Worm (Caenorhabditis elegans) whole organism, early embryonic: ENCODE data around the gene D1054.18.

Source experiments
- F13C5.2 ChIP-seq: sonication (generic microtip); optimal IDR thresholded peaks from 2 replicates; lab custom pipeline; 2017; ENCODE audit warnings: mild to moderate bottlenecking, missing genetic modification characterization, inconsistent platforms, missing compliant biosample characterization
- aly-1 ChIP-seq: sonication (generic microtip); optimal IDR thresholded peaks from 2 replicates; lab custom pipeline; 2016; ENCODE audit warnings: missing genetic modification characterization, missing compliant biosample characterization
- ama-1 ChIP-seq: fragments of 150-350 bp; optimal IDR thresholded peaks from 2 replicates; lab custom pipeline; 2014
- ceh-13 ChIP-seq: fragments of 200-800 bp; sonication (Bioruptor generic); optimal IDR thresholded peaks from 2 replicates; lab custom pipeline; 2018; ENCODE audit warnings: mild to moderate bottlenecking, missing genetic modification characterization, missing compliant biosample characterization
- hmg-4 ChIP-seq: fragments of 200-800 bp; sonication (Bioruptor generic); optimal IDR thresholded peaks from 2 replicates; lab custom pipeline; 2018; ENCODE audit warnings: mild to moderate bottlenecking, missing genetic modification characterization, missing compliant biosample characterization
- pes-1 ChIP-seq: fragments of 200-800 bp; sonication (Bioruptor generic); IDR thresholded peaks from 2 replicates; pipeline ENCODE4 v1.3.6; 2022; ENCODE audit warnings: missing genetic modification reagents, missing genetic modification characterization, missing compliant biosample characterization
- scrt-1 ChIP-seq: fragments of 200-800 bp; sonication (Bioruptor generic); IDR thresholded peaks from 2 replicates; pipeline ENCODE4 v1.3.6; 2022; ENCODE audit warnings: missing genetic modification characterization, missing compliant biosample characterization
- sea-1 ChIP-seq: fragments of 200-800 bp; sonication (Bioruptor generic); conservative IDR thresholded peaks from 2 replicates; pipeline ENCODE4 v1.3.6; 2022; ENCODE audit warnings: missing genetic modification characterization, missing compliant biosample characterization
- tbx-37 ChIP-seq: fragments of 200-800 bp; sonication (Bioruptor generic); conservative IDR thresholded peaks from 2 replicates; pipeline ENCODE4 v1.3.6; 2022; ENCODE audit warnings: missing genetic modification reagents, missing genetic modification characterization, missing compliant biosample characterization

ce11 chrV:10805934-10806333 is 4.9 kb upstream of the D1054.18 start, which contains the start of gene prp-38:
- TF ChIP-seq tbx-37 (no peak), ama-1 (lab: Kevin White, UChicago) (no peak), ceh-13 (GFP tag; lab: Kevin White, UChicago) (no peak), pes-1 (GFP tag; lab: Robert Waterston, UW) (no peak), scrt-1 (GFP tag; lab: Robert Waterston, UW) (no peak), F13C5.2 (tag; lab: Kevin White, UChicago) (no peak), aly-1 (no peak), hmg-4 (GFP tag; lab: Kevin White, UChicago) (no peak), sea-1 (GFP tag; lab: Robert Waterston, UW) (no peak)
